Fruit fly (Drosophila melanogaster): Measurements from ENCODE around the gene CG4367.

dm6 chr3R:20286758-20287157 is 18.0 kb downstream of the CG4367 start:
- TF ChIP-seq tap (tag; optimal IDR thresholded peaks at IDR 0.05), result no peak
- TF ChIP-seq CG4730 (GFP tag; IDR thresholded peaks at IDR 0.05), result no peak
- TF ChIP-seq CG6689 (GFP tag; IDR thresholded peaks at IDR 0.05), result no peak
- TF ChIP-seq CG8089 (GFP tag; optimal IDR thresholded peaks at IDR 0.05), result no peak
- no peak for TF ChIP-seq hkb (optimal IDR thresholded peaks at IDR 0.05)
- no peak for TF ChIP-seq hkb (GFP tag; IDR thresholded peaks at IDR 0.05)
- no peak for TF ChIP-seq CG34224 (GFP tag; IDR thresholded peaks at IDR 0.05; ENCODE audit: partially characterized antibody)
- no peak for TF ChIP-seq Neu2 (GFP tag; optimal IDR thresholded peaks at IDR 0.05; ENCODE audit: borderline replicate concordance)
- TF ChIP-seq gsb-n (tag; optimal IDR thresholded peaks at IDR 0.05), result no peak
- TF ChIP-seq CG2202 (tag; optimal IDR thresholded peaks at IDR 0.05), result no peak
